Worm (Caenorhabditis elegans): Measurements from ENCODE around the gene clc-20.

clc-20 gene

ce11 chrIII:852296-852695 is 20.1 kb upstream of the clc-20 start, which contains the start of gene moma-1:
TSS of gene moma-1 (minus strand) at chrIII:852396.
- TF ChIP-seq gmeb-2 (tag; optimal IDR thresholded peaks at IDR 0.05): no peak
- TF ChIP-seq unc-55 (GFP tag; optimal IDR thresholded peaks at IDR 0.05): no peak
- TF ChIP-seq ceh-34 (tag; optimal IDR thresholded peaks at IDR 0.05): no peak
- no peak for TF ChIP-seq sox-2 (GFP tag; IDR thresholded peaks at IDR 0.05)
- TF ChIP-seq syd-9 (tag; optimal IDR thresholded peaks at IDR 0.05): no peak
- TF ChIP-seq rnt-1 (tag; optimal IDR thresholded peaks at IDR 0.05): no peak
- TF ChIP-seq madf-2 (tag; optimal IDR thresholded peaks at IDR 0.05): no peak
- TF ChIP-seq fkh-10 (GFP tag; optimal IDR thresholded peaks at IDR 0.05): no peak
- TF ChIP-seq nfya-1 (tag; optimal IDR thresholded peaks at IDR 0.05): no peak
- TF ChIP-seq ceh-24 (tag; optimal IDR thresholded peaks at IDR 0.05): no peak
- no peak for TF ChIP-seq ceh-19 (GFP tag; optimal IDR thresholded peaks at IDR 0.05)
- no peak for TF ChIP-seq pax-1 (tag; optimal IDR thresholded peaks at IDR 0.05)
- no peak for TF ChIP-seq elt-2 (tag; optimal IDR thresholded peaks at IDR 0.05)
- TF ChIP-seq ahr-1 (tag; optimal IDR thresholded peaks at IDR 0.05): no peak

- no peak for TF ChIP-seq sox-4 (tag; optimal IDR thresholded peaks at IDR 0.05)
- no peak for TF ChIP-seq sox-2 (GFP tag; IDR thresholded peaks at IDR 0.05)
- no peak for TF ChIP-seq C38D4.7 (GFP tag; optimal IDR thresholded peaks at IDR 0.05)
- no peak for TF ChIP-seq ceh-24 (tag; optimal IDR thresholded peaks at IDR 0.05)
- TF ChIP-seq ama-1 (optimal IDR thresholded peaks at IDR 0.05): no peak
- peak; percentile 66 for TF ChIP-seq elt-4 (tag; optimal IDR thresholded peaks at IDR 0.05)
- TF ChIP-seq ceh-22 (tag; optimal IDR thresholded peaks at IDR 0.05): no peak
- TF ChIP-seq ceh-45 (GFP tag; IDR thresholded peaks at IDR 0.05): no peak
- no peak for TF ChIP-seq odd-2 (tag; optimal IDR thresholded peaks at IDR 0.05)
- no peak for TF ChIP-seq tbx-7 (tag; optimal IDR thresholded peaks at IDR 0.05)
- peak; percentile 8 for TF ChIP-seq C08G9.2 (tag; optimal IDR thresholded peaks at IDR 0.05)
- no peak for TF ChIP-seq dve-1 (tag; optimal IDR thresholded peaks at IDR 0.05)
Observed at ce11 chrIII:853414-853813, 19.0 kb upstream of the clc-20 start.

- TF ChIP-seq ceh-48 (tag; optimal IDR thresholded peaks at IDR 0.05) (no peak), ceh-9 (tag; optimal IDR thresholded peaks at IDR 0.05) (no peak), nfya-1 (tag; optimal IDR thresholded peaks at IDR 0.05) (no peak), npax-4 (tag; optimal IDR thresholded peaks at IDR 0.05) (no peak), pha-2 (tag; optimal IDR thresholded peaks at IDR 0.05) (no peak)
Observed at ce11 chrIII:853859-854359, 18.5 kb upstream of the clc-20 start, which contains the start of the genes rnp-5 and tag-51. TSS of gene rnp-5 (minus strand) at chrIII:853909. TSS of gene tag-51 (plus strand) at chrIII:854221.

ce11 chrIII:856260-856659 is 16.1 kb upstream of the clc-20 start, which contains the start of gene K02F3.12:
TSS of gene K02F3.12 (plus strand) at chrIII:856560.
- TF ChIP-seq ceh-18 (tag; optimal IDR thresholded peaks at IDR 0.05): no peak
- TF ChIP-seq ztf-16 (tag; optimal IDR thresholded peaks at IDR 0.05): no peak
- TF ChIP-seq che-1 (tag; optimal IDR thresholded peaks at IDR 0.05): no peak
- no peak for TF ChIP-seq lin-11 (tag; optimal IDR thresholded peaks at IDR 0.05)
- no peak for TF ChIP-seq ahr-1 (tag; optimal IDR thresholded peaks at IDR 0.05)
- no peak for TF ChIP-seq dmd-4 (tag; optimal IDR thresholded peaks at IDR 0.05; ENCODE audit: borderline replicate concordance)
- TF ChIP-seq elt-4 (tag; optimal IDR thresholded peaks at IDR 0.05): no peak
- TF ChIP-seq pha-4 (tag; optimal IDR thresholded peaks at IDR 0.05): no peak
- TF ChIP-seq hlh-8 (tag; optimal IDR thresholded peaks at IDR 0.05): no peak
- TF ChIP-seq C08G9.2 (tag; optimal IDR thresholded peaks at IDR 0.05): no peak
- TF ChIP-seq unc-3 (GFP tag; conservative IDR thresholded peaks at IDR 0.05): no peak
- no peak for TF ChIP-seq unc-3 (tag; optimal IDR thresholded peaks at IDR 0.05)
- no peak for TF ChIP-seq nfya-1 (tag; optimal IDR thresholded peaks at IDR 0.05)
- TF ChIP-seq ceh-24 (tag; optimal IDR thresholded peaks at IDR 0.05): no peak
- TF ChIP-seq pax-1 (tag; optimal IDR thresholded peaks at IDR 0.05): no peak
